Fruit fly (Drosophila melanogaster) whole organism, wandering third instar larva: ENCODE results near the gene Chmp1.
A peak's percentile ranks its signal among the peaks of the same experiment; 100 is the strongest.

Experiments
- N ChIP-seq: fragments of >200 bp; optimal IDR thresholded peaks from 2 replicates; lab custom pipeline; 2018; ENCODE audit warnings: missing biosample characterization, missing external identifiers, missing genetic modification characterization
- OdsH ChIP-seq: fragments of 200-800 bp; sonication (Bioruptor generic); optimal IDR thresholded peaks from 2 replicates; lab custom pipeline; 2016; ENCODE audit warnings: missing biosample characterization, mild to moderate bottlenecking, missing genetic modification characterization
- Rel ChIP-seq, 2 experiments: fragments of 200-800 bp; sonication (Bioruptor generic) in 1 of 2; optimal IDR thresholded peaks; 2 replicates in 1 of 2; 3 replicates in 1 of 2; lab custom pipeline; 2016 to 2019; ENCODE audit warnings: mild to moderate bottlenecking in 2 of 2, missing biosample characterization in 2 of 2, missing genetic modification characterization in 2 of 2, moderate library complexity in 1 of 2
- Sp1 ChIP-seq: fragments of 200-800 bp; sonication (Bioruptor generic); optimal IDR thresholded peaks from 3 replicates; lab custom pipeline; 2019; ENCODE audit warnings: missing biosample characterization, mild to moderate bottlenecking, missing genetic modification characterization, moderate library complexity
- br ChIP-seq: fragments of 200-800 bp; sonication (Bioruptor generic); optimal IDR thresholded peaks from 2 replicates; lab custom pipeline; 2016; ENCODE audit warnings: missing biosample characterization, missing genetic modification characterization
- jim ChIP-seq: fragments of 175-275, 200-325 bp; sonication (Bioruptor generic); optimal IDR thresholded peaks from 2 replicates; lab custom pipeline; 2016; ENCODE audit warnings: missing biosample characterization, mild to moderate bottlenecking, missing genetic modification characterization
- lola ChIP-seq: fragments of >200 bp; optimal IDR thresholded peaks from 2 replicates; lab custom pipeline; 2017; ENCODE audit warnings: missing biosample characterization, missing genetic modification characterization
- pan ChIP-seq: fragments of >200 bp; optimal IDR thresholded peaks from 2 replicates; lab custom pipeline; 2017
- usp ChIP-seq: fragments of >200 bp; optimal IDR thresholded peaks from 2 replicates; lab custom pipeline; 2017; ENCODE audit warnings: missing biosample characterization, missing genetic modification characterization

- TF ChIP-seq usp (GFP tag; lab: Kevin White, UChicago) (no peak), pan (lab: Kevin White, UChicago) (no peak), Rel (GFP tag; optimal IDR thresholded peaks at IDR 0.05; lab: Kevin White, UChicago) (no peak), Rel (tag; optimal IDR thresholded peaks at IDR 0.05; lab: Kevin White, UChicago) (peak; percentile 60), lola (GFP tag; lab: Kevin White, UChicago) (no peak), br (GFP tag; lab: Kevin White, UChicago) (peak; percentile 76), jim (no peak), OdsH (peak; percentile 63), Sp1 (GFP tag; lab: Kevin White, UChicago) (peak; percentile 52), N (GFP tag; lab: Kevin White, UChicago) (no peak)
Observed at dm6 chr3L:18672203-18672602, 11.7 kb downstream of the Chmp1 start.
